Fruit fly (Drosophila melanogaster): ENCODE measurements around the gene CG18765.

- TF ChIP-seq insv (optimal IDR thresholded peaks at IDR 0.05) (no peak), Myc (optimal IDR thresholded peaks at IDR 0.05) (no peak), psq (optimal IDR thresholded peaks at IDR 0.05) (no peak), h (optimal IDR thresholded peaks at IDR 0.05) (no peak), ttk (optimal IDR thresholded peaks at IDR 0.05) (no peak), Sin3A (optimal IDR thresholded peaks at IDR 0.05) (no peak)
Observed at dm6 chr3R:11648356-11649355, 42.9 kb downstream of the CG18765 start.

Data from Kc167 (cell line).